1 fruit fly cellular context compared by ENCODE assay signal in genomic region chr3L:21204581-21205495, dm6.
TF ChIP-seq lines count a peak whose summit lies in the region.

No protein-coding gene starts in this region.

TF ChIP-seq in whole organism, embryonic, 481 proteins besides CTCF, POLR2A, EP300 and RAD21 (continued from another document):
- peak; percentile 17; the same call in 1 of the 2 replicates for TF ChIP-seq Lim3 (GFP tag; IDR thresholded peaks at IDR 0.05; lab: Robert Waterston, UW)
- peak; percentile 17 for TF ChIP-seq Fer2 (tag; optimal IDR thresholded peaks at IDR 0.05; lab: Kevin White, UChicago)
- peak; percentile 61 for TF ChIP-seq CG9727 (GFP tag; optimal IDR thresholded peaks at IDR 0.05; lab: Kevin White, UChicago)
- peak; percentile 61 for TF ChIP-seq Hmr (GFP tag; optimal IDR thresholded peaks at IDR 0.05; lab: Kevin White, UChicago)
- peak; percentile 5 for TF ChIP-seq fd3F (GFP tag; optimal IDR thresholded peaks at IDR 0.05; lab: Kevin White, UChicago)
- peak; percentile 78; the same call in 1 of the 2 replicates for TF ChIP-seq rib (GFP tag; IDR thresholded peaks at IDR 0.05; lab: Robert Waterston, UW)
- TF ChIP-seq Blimp-1 (GFP tag; optimal IDR thresholded peaks at IDR 0.05; lab: Kevin White, UChicago) = peak; percentile 73
- peak; percentile 48 for TF ChIP-seq lab (GFP tag; optimal IDR thresholded peaks at IDR 0.05; lab: Kevin White, UChicago)
- TF ChIP-seq Xbp1 (GFP tag; optimal IDR thresholded peaks at IDR 0.05; lab: Kevin White, UChicago) = no peak
- TF ChIP-seq CG4707 (GFP tag; optimal IDR thresholded peaks at IDR 0.05; lab: Kevin White, UChicago) = no peak
- TF ChIP-seq Med (GFP tag; lab: Kevin White, UChicago) = peak; percentile 66
- TF ChIP-seq bab2 (GFP tag; optimal IDR thresholded peaks at IDR 0.05; lab: Kevin White, UChicago) = peak; percentile 59
- no peak for TF ChIP-seq CG14050 (GFP tag; IDR thresholded peaks at IDR 0.05; lab: Robert Waterston, UW)
- TF ChIP-seq so (GFP tag; IDR thresholded peaks at IDR 0.05; lab: Robert Waterston, UW) = peak; percentile 45; the same call in 1 of the 3 replicates
- TF ChIP-seq p53 (GFP tag; optimal IDR thresholded peaks at IDR 0.05; lab: Kevin White, UChicago) = peak; percentile 4
- peak; percentile 1 for TF ChIP-seq CG13424 (tag; optimal IDR thresholded peaks at IDR 0.05; lab: Kevin White, UChicago)
- TF ChIP-seq NfI (GFP tag; optimal IDR thresholded peaks at IDR 0.05; lab: Kevin White, UChicago) = no peak
- TF ChIP-seq CG30403 (GFP tag; optimal IDR thresholded peaks at IDR 0.05; lab: Kevin White, UChicago) = peak; percentile 3
- peak in 1 of 2 experiments; percentile 52 for TF ChIP-seq Trl (optimal IDR thresholded peaks at IDR 0.05; lab: Kevin White, UChicago)
- TF ChIP-seq Trl (GFP tag; optimal IDR thresholded peaks at IDR 0.05; lab: Kevin White, UChicago) = no peak
- TF ChIP-seq dysf (GFP tag; IDR thresholded peaks at IDR 0.05; lab: Robert Waterston, UW) = peak; percentile 31; the same call in 1 of the 3 replicates
- TF ChIP-seq GATAe (GFP tag; conservative IDR thresholded peaks at IDR 0.05; lab: Robert Waterston, UW) = peak; percentile 60
- peak; percentile 68 for TF ChIP-seq gro (GFP tag; optimal IDR thresholded peaks at IDR 0.05; lab: Kevin White, UChicago)
- peak; percentile 43 for TF ChIP-seq cg (GFP tag; optimal IDR thresholded peaks at IDR 0.05; lab: Kevin White, UChicago)
- peak; percentile 78 for TF ChIP-seq exex (tag; optimal IDR thresholded peaks at IDR 0.05; lab: Kevin White, UChicago)
- peak; percentile 32 for TF ChIP-seq gem (tag; optimal IDR thresholded peaks at IDR 0.05; lab: Kevin White, UChicago)
- TF ChIP-seq CG15514 (GFP tag; optimal IDR thresholded peaks at IDR 0.05; lab: Kevin White, UChicago) = peak; percentile 8
- TF ChIP-seq CG7987 (GFP tag; optimal IDR thresholded peaks at IDR 0.05; lab: Kevin White, UChicago) = peak; percentile 18
- TF ChIP-seq gce (GFP tag; IDR thresholded peaks at IDR 0.05; lab: Robert Waterston, UW) = peak; percentile 9; the same call in 1 of the 3 replicates
- TF ChIP-seq Oaz (GFP tag; IDR thresholded peaks at IDR 0.05; lab: Robert Waterston, UW) = no peak
- TF ChIP-seq CG6813 (GFP tag; optimal IDR thresholded peaks at IDR 0.05; lab: Kevin White, UChicago) = no peak
- no peak for TF ChIP-seq ems (GFP tag; optimal IDR thresholded peaks at IDR 0.05; lab: Kevin White, UChicago)
- peak; percentile 13 for TF ChIP-seq CG12769 (tag; optimal IDR thresholded peaks at IDR 0.05; lab: Kevin White, UChicago)
- peak; percentile 92 for TF ChIP-seq bigmax (GFP tag; optimal IDR thresholded peaks at IDR 0.05; lab: Kevin White, UChicago)
- TF ChIP-seq cwo (GFP tag; optimal IDR thresholded peaks at IDR 0.05; lab: Kevin White, UChicago) = peak; percentile 54
- peak; percentile 84 for TF ChIP-seq CG10543 (GFP tag; optimal IDR thresholded peaks at IDR 0.05; lab: Kevin White, UChicago)
- peak; percentile 72 for TF ChIP-seq ftz-f1 (GFP tag; optimal IDR thresholded peaks at IDR 0.05; lab: Kevin White, UChicago)
- TF ChIP-seq CG18599 (GFP tag; optimal IDR thresholded peaks at IDR 0.05; lab: Kevin White, UChicago) = peak; percentile 49
- TF ChIP-seq sr (GFP tag; IDR thresholded peaks at IDR 0.05; lab: Robert Waterston, UW) = peak; percentile 27; the same call in 1 of the 3 replicates
- TF ChIP-seq TFAM (GFP tag; optimal IDR thresholded peaks at IDR 0.05; lab: Kevin White, UChicago) = no peak
- peak; percentile 38 for TF ChIP-seq pho (GFP tag; optimal IDR thresholded peaks at IDR 0.05; lab: Kevin White, UChicago)
- no peak for TF ChIP-seq CG10979 (tag; optimal IDR thresholded peaks at IDR 0.05; lab: Kevin White, UChicago)
- TF ChIP-seq CG33557 (GFP tag; optimal IDR thresholded peaks at IDR 0.05; lab: Kevin White, UChicago) = peak; percentile 14
- peak; percentile 46 for TF ChIP-seq CG15696 (tag; optimal IDR thresholded peaks at IDR 0.05; lab: Kevin White, UChicago)
- peak; percentile 94 for TF ChIP-seq sug (tag; optimal IDR thresholded peaks at IDR 0.05; lab: Kevin White, UChicago)
- peak; percentile 34 for TF ChIP-seq Asciz (GFP tag; optimal IDR thresholded peaks at IDR 0.05; lab: Kevin White, UChicago)
- peak; percentile 87 for TF ChIP-seq sens (GFP tag; lab: Kevin White, UChicago)
- peak; percentile 11 for TF ChIP-seq CG12391 (tag; optimal IDR thresholded peaks at IDR 0.05; lab: Kevin White, UChicago)
- peak; percentile 22 for TF ChIP-seq CrebB (tag; optimal IDR thresholded peaks at IDR 0.05; lab: Kevin White, UChicago)
- TF ChIP-seq CG2120 (GFP tag; optimal IDR thresholded peaks at IDR 0.05; lab: Kevin White, UChicago) = peak; percentile 47
- peak in 1 of 2 experiments; percentile 67 for TF ChIP-seq Hr78 (GFP tag; optimal IDR thresholded peaks at IDR 0.05; lab: Kevin White, UChicago)
- TF ChIP-seq PHDP (tag; optimal IDR thresholded peaks at IDR 0.05; lab: Kevin White, UChicago) = peak; percentile 0
- 0 out of 3 replicates have a peak, but pooled peaks have one; percentile 37 for TF ChIP-seq CG17361 (GFP tag; IDR thresholded peaks at IDR 0.05; lab: Robert Waterston, UW)
- peak; percentile 2 for TF ChIP-seq CG3407 (GFP tag; optimal IDR thresholded peaks at IDR 0.05; lab: Kevin White, UChicago)
- peak; percentile 14 for TF ChIP-seq HHEX (GFP tag; optimal IDR thresholded peaks at IDR 0.05; lab: Kevin White, UChicago)
- TF ChIP-seq abd-A (tag; optimal IDR thresholded peaks at IDR 0.05; lab: Kevin White, UChicago) = peak; percentile 85
- no peak for TF ChIP-seq Dp (GFP tag; optimal IDR thresholded peaks at IDR 0.05; lab: Kevin White, UChicago)
- TF ChIP-seq row (GFP tag; IDR thresholded peaks at IDR 0.05; lab: Robert Waterston, UW) = no peak
- TF ChIP-seq cas (GFP tag; IDR thresholded peaks at IDR 0.05; lab: Robert Waterston, UW) = no peak
- TF ChIP-seq scrt (GFP tag; optimal IDR thresholded peaks at IDR 0.05; lab: Kevin White, UChicago) = peak; percentile 42
- peak; percentile 32 for TF ChIP-seq CG7556 (GFP tag; optimal IDR thresholded peaks at IDR 0.05; lab: Kevin White, UChicago)
- no peak for TF ChIP-seq CG12155 (GFP tag; optimal IDR thresholded peaks at IDR 0.05; lab: Kevin White, UChicago)
- peak; percentile 51 for TF ChIP-seq Fer1 (GFP tag; optimal IDR thresholded peaks at IDR 0.05; lab: Kevin White, UChicago)
- no peak for TF ChIP-seq CG18476 (GFP tag; optimal IDR thresholded peaks at IDR 0.05; lab: Kevin White, UChicago)
- peak; percentile 79; the same call in 2 of the 4 replicates for TF ChIP-seq chinmo (GFP tag; IDR thresholded peaks at IDR 0.05; lab: Robert Waterston, UW; ENCODE audit: partially characterized antibody)
- TF ChIP-seq caup (GFP tag; optimal IDR thresholded peaks at IDR 0.05; lab: Kevin White, UChicago; ENCODE audit: severe bottlenecking) = peak; percentile 11
- TF ChIP-seq sob (GFP tag; IDR thresholded peaks at IDR 0.05; lab: Robert Waterston, UW) = no peak
- peak; percentile 35; the same call in 1 of the 2 replicates for TF ChIP-seq CG32532 (GFP tag; IDR thresholded peaks at IDR 0.05; lab: Robert Waterston, UW)
- peak; percentile 5 for TF ChIP-seq CoRest (tag; optimal IDR thresholded peaks at IDR 0.05; lab: Kevin White, UChicago)
- no peak for TF ChIP-seq tio (GFP tag; optimal IDR thresholded peaks at IDR 0.05; lab: Kevin White, UChicago)
- TF ChIP-seq ci (GFP tag; IDR thresholded peaks at IDR 0.05; lab: Robert Waterston, UW) = 0 out of 3 replicates have a peak, but pooled peaks have one; percentile 13
- 0 out of 2 replicates have a peak, but pooled peaks have one; percentile 15 for TF ChIP-seq unc-4 (GFP tag; IDR thresholded peaks at IDR 0.05; lab: Robert Waterston, UW; ENCODE audit: partially characterized antibody)
- TF ChIP-seq BtbVII (GFP tag; optimal IDR thresholded peaks at IDR 0.05; lab: Kevin White, UChicago) = peak; percentile 44
- TF ChIP-seq CG8290 (GFP tag; optimal IDR thresholded peaks at IDR 0.05; lab: Kevin White, UChicago) = no peak
- TF ChIP-seq CG8290 (tag; optimal IDR thresholded peaks at IDR 0.05; lab: Kevin White, UChicago) = peak in 1 of 2 experiments; percentile 33
- peak in 1 of 2 experiments; percentile 73 for TF ChIP-seq Pdp1 (GFP tag; optimal IDR thresholded peaks at IDR 0.05; lab: Kevin White, UChicago)
- TF ChIP-seq Dbx (GFP tag; IDR thresholded peaks at IDR 0.05; lab: Robert Waterston, UW) = peak; percentile 6; the same call in 1 of the 3 replicates
- peak; percentile 26 for TF ChIP-seq Meics (GFP tag; optimal IDR thresholded peaks at IDR 0.05; lab: Kevin White, UChicago)
- peak; percentile 45 for TF ChIP-seq luna (GFP tag; optimal IDR thresholded peaks at IDR 0.05; lab: Kevin White, UChicago)
- peak; percentile 45 for TF ChIP-seq dmrt11E (tag; optimal IDR thresholded peaks at IDR 0.05; lab: Kevin White, UChicago)
- TF ChIP-seq CG15011 (GFP tag; optimal IDR thresholded peaks at IDR 0.05; lab: Kevin White, UChicago) = peak; percentile 29
- no peak; the same call in 2 of the 3 replicates for TF ChIP-seq B-H1 (GFP tag; IDR thresholded peaks at IDR 0.05; lab: Robert Waterston, UW)
- TF ChIP-seq CG4617 (GFP tag; optimal IDR thresholded peaks at IDR 0.05; lab: Kevin White, UChicago; ENCODE audit: borderline replicate concordance) = no peak
